Fruit fly (Drosophila melanogaster) whole organism, wandering third instar larva: ENCODE results near the gene brat.
A peak's percentile ranks its signal among the peaks of the same experiment; 100 is the strongest.

Experiments
- Abd-B ChIP-seq: fragments of >200 bp; optimal IDR thresholded peaks from 2 replicates; lab custom pipeline; 2017; ENCODE audit warnings: missing biosample characterization, missing genetic modification characterization
- CG9705 ChIP-seq: fragments of 200-800 bp; sonication (Bioruptor generic); optimal IDR thresholded peaks from 2 replicates; lab custom pipeline; 2018; ENCODE audit warnings: missing biosample characterization, mild to moderate bottlenecking, missing genetic modification characterization
- CrebA ChIP-seq: fragments of 200-800 bp; sonication (Bioruptor generic); optimal IDR thresholded peaks from 2 replicates; lab custom pipeline; 2016; ENCODE audit warnings: missing biosample characterization, mild to moderate bottlenecking, missing genetic modification characterization, borderline replicate concordance
- Dfd ChIP-seq: fragments of >200 bp; optimal IDR thresholded peaks from 2 replicates; lab custom pipeline; 2017; ENCODE audit warnings: missing biosample characterization, missing genetic modification characterization
- Dif ChIP-seq: fragments of 200-275, 200-300 bp; sonication (Bioruptor generic); optimal IDR thresholded peaks from 2 replicates; lab custom pipeline; 2018; ENCODE audit warnings: missing biosample characterization, missing genetic modification characterization; ENCODE audit not compliant: partially characterized antibody
- Hnf4 ChIP-seq: fragments of 200-800 bp; sonication (Bioruptor generic); optimal IDR thresholded peaks from 2 replicates; lab custom pipeline; 2016; ENCODE audit warnings: missing biosample characterization, mild to moderate bottlenecking, missing genetic modification characterization
- Hr83 ChIP-seq: fragments of 200-300 bp; sonication (Bioruptor generic); optimal IDR thresholded peaks from 2 replicates; lab custom pipeline; 2016; ENCODE audit warnings: missing biosample characterization, mild to moderate bottlenecking, missing genetic modification characterization, moderate library complexity; ENCODE audit not compliant: poor library complexity, severe bottlenecking
- Jra ChIP-seq: sonication (Bioruptor generic); optimal IDR thresholded peaks from 2 replicates; lab custom pipeline; 2016; ENCODE audit warnings: missing biosample characterization, missing genetic modification characterization
- Myc ChIP-seq: fragments of >200 bp; optimal IDR thresholded peaks from 2 replicates; lab custom pipeline; 2017
- N ChIP-seq: fragments of >200 bp; optimal IDR thresholded peaks from 2 replicates; lab custom pipeline; 2018; ENCODE audit warnings: missing biosample characterization, missing external identifiers, missing genetic modification characterization
- Rel ChIP-seq, 2 experiments: fragments of 200-800 bp; sonication (Bioruptor generic) in 1 of 2; optimal IDR thresholded peaks; 2 replicates in 1 of 2; 3 replicates in 1 of 2; lab custom pipeline; 2016 to 2019; ENCODE audit warnings: mild to moderate bottlenecking in 2 of 2, missing biosample characterization in 2 of 2, missing genetic modification characterization in 2 of 2, moderate library complexity in 1 of 2
- Vsx2 ChIP-seq: fragments of 200-300, 225-300 bp; sonication (Bioruptor generic); optimal IDR thresholded peaks from 2 replicates; lab custom pipeline; 2018; ENCODE audit warnings: missing biosample characterization, missing genetic modification characterization; ENCODE audit not compliant: partially characterized antibody
- br ChIP-seq: fragments of 200-800 bp; sonication (Bioruptor generic); optimal IDR thresholded peaks from 2 replicates; lab custom pipeline; 2016; ENCODE audit warnings: missing biosample characterization, missing genetic modification characterization
- dl ChIP-seq, 2 experiments: fragments of 175-275, 200-275 bp in 1 of 2; fragments of 200-275 bp in 1 of 2; sonication (Bioruptor generic); optimal IDR thresholded peaks; lab custom pipeline; 2018; ENCODE audit warnings: mild to moderate bottlenecking in 2 of 2, missing biosample characterization in 2 of 2, missing genetic modification characterization in 2 of 2, moderate library complexity in 2 of 2; ENCODE audit not compliant: partially characterized antibody in 2 of 2, insufficient read depth in 1 of 2
- dmrt93B ChIP-seq: fragments of 200-800 bp; sonication (Bioruptor generic); optimal IDR thresholded peaks from 2 replicates; lab custom pipeline; 2018; ENCODE audit warnings: missing biosample characterization, mild to moderate bottlenecking, missing genetic modification characterization
- dsf ChIP-seq: sonication (Bioruptor generic); optimal IDR thresholded peaks from 2 replicates; lab custom pipeline; 2016; ENCODE audit warnings: missing biosample characterization, missing genetic modification characterization, borderline replicate concordance
- foxo ChIP-seq, 2 experiments: fragments of 200-800 bp; sonication (Bioruptor generic); optimal IDR thresholded peaks; 2 replicates in 1 of 2; 3 replicates in 1 of 2; lab custom pipeline; 2016 to 2017; ENCODE audit warnings: missing biosample characterization in 2 of 2, missing genetic modification characterization in 2 of 2
- fru ChIP-seq: fragments of 200-800 bp; sonication (Bioruptor generic); optimal IDR thresholded peaks from 3 replicates; lab custom pipeline; 2016; ENCODE audit warnings: missing biosample characterization, mild to moderate bottlenecking, missing genetic modification characterization
- jim ChIP-seq: fragments of 175-275, 200-325 bp; sonication (Bioruptor generic); optimal IDR thresholded peaks from 2 replicates; lab custom pipeline; 2016; ENCODE audit warnings: missing biosample characterization, mild to moderate bottlenecking, missing genetic modification characterization
- lola ChIP-seq: fragments of >200 bp; optimal IDR thresholded peaks from 2 replicates; lab custom pipeline; 2017; ENCODE audit warnings: missing biosample characterization, missing genetic modification characterization
- pan ChIP-seq: fragments of >200 bp; optimal IDR thresholded peaks from 2 replicates; lab custom pipeline; 2017
- psq ChIP-seq: fragments of 200-800 bp; sonication (Bioruptor generic); optimal IDR thresholded peaks from 3 replicates; lab custom pipeline; 2017; ENCODE audit warnings: missing biosample characterization, mild to moderate bottlenecking, missing genetic modification characterization, moderate library complexity
- rgr ChIP-seq: fragments of 200-800 bp; sonication (Bioruptor generic); optimal IDR thresholded peaks from 3 replicates; lab custom pipeline; 2016; ENCODE audit warnings: missing biosample characterization, mild to moderate bottlenecking, missing genetic modification characterization
- sage ChIP-seq: fragments of 200-800 bp; sonication (Bioruptor generic); optimal IDR thresholded peaks from 2 replicates; lab custom pipeline; 2016; ENCODE audit warnings: missing biosample characterization, mild to moderate bottlenecking, missing genetic modification characterization
- sv ChIP-seq: fragments of 200-800 bp; sonication (Bioruptor generic); optimal IDR thresholded peaks from 3 replicates; lab custom pipeline; 2016; ENCODE audit warnings: missing biosample characterization, missing genetic modification characterization
- tai ChIP-seq: sonication (Bioruptor generic); optimal IDR thresholded peaks from 2 replicates; lab custom pipeline; 2016; ENCODE audit warnings: missing biosample characterization, missing genetic modification characterization
- woc ChIP-seq: sonication (Bioruptor generic); optimal IDR thresholded peaks from 2 replicates; lab custom pipeline; 2016; ENCODE audit warnings: missing biosample characterization, mild to moderate bottlenecking, missing genetic modification characterization

brat gene

DNA sequence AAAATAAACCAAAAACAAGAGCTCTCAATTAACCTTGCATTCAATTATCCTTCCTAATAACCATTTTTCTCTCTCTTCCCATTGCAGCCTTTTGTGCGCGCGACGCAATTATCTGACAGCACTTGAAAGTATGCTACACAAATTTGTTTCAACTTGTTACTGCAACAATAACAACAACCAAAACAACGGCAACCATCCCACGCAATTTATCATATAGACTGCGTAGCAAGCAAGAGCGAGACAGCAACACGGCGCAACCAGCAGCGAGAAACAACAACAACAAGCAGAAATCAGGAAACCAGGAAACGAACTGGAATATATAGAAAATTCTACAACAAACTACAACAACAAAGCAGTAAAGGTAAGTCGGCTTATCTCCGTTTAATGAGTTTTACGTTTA lies 32.4 kb downstream of the brat start:
- TF ChIP-seq dmrt93B (GFP tag; lab: Kevin White, UChicago): no peak
- TF ChIP-seq N (GFP tag; lab: Kevin White, UChicago): peak; percentile 94
- TF ChIP-seq Myc (lab: Kevin White, UChicago): peak; percentile 89
- TF ChIP-seq Vsx2 (GFP tag; lab: Kevin White, UChicago): peak; percentile 72
- no peak for TF ChIP-seq tai (GFP tag; lab: Kevin White, UChicago)
- TF ChIP-seq Hr83 (GFP tag; lab: Kevin White, UChicago): peak; percentile 20

DNA sequence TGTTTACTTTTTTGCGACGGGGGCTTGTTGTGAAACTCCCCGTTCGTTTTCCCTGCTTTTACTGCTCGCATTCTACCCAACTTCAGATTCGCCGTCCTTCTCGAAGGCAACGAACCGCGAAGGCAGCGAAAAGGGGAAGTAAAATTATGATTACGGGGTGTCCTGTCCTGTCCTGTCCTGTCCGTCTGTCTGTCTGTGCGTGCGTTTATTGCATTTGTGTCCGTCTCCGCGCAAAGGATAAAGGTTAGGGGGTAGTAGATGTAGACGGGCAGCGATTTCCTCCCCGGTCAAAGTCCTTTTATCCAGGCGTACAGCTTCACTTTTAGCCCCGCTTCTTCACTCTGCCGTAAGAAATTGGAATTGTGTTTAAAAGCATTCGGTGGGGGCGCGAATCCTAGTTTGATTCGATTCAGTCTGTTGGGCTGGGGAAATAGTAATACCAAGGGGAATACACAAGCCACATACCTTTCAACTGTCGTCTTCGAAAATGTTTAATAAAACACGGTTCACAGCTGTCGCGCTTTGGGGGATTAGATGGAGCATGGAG lies 33.6 kb downstream of the brat start:
- TF ChIP-seq CrebA (GFP tag; lab: Kevin White, UChicago) (no peak), fru (no peak), dl (GFP tag; optimal IDR thresholded peaks at IDR 0.05; lab: Kevin White, UChicago; ENCODE audit: insufficient read depth in 1 of 2, partially characterized antibody in 2 of 2) (no peak), Dfd (GFP tag; lab: Kevin White, UChicago) (no peak), pan (lab: Kevin White, UChicago) (no peak), lola (GFP tag; lab: Kevin White, UChicago) (no peak), Myc (lab: Kevin White, UChicago) (no peak), Abd-B (no peak), N (GFP tag; lab: Kevin White, UChicago) (no peak), br (GFP tag; lab: Kevin White, UChicago) (no peak), Hnf4 (GFP tag; lab: Kevin White, UChicago) (no peak), dmrt93B (GFP tag; lab: Kevin White, UChicago) (no peak), sv (GFP tag; lab: Kevin White, UChicago) (no peak), CG9705 (no peak), Dif (GFP tag; lab: Kevin White, UChicago) (no peak)
- TF ChIP-seq, all 38 proteins: peak for 0

- no peak for TF ChIP-seq sage (GFP tag; lab: Kevin White, UChicago)
- TF ChIP-seq fru: no peak
- no peak for TF ChIP-seq Hr83 (GFP tag; lab: Kevin White, UChicago)
- no peak for TF ChIP-seq pan (lab: Kevin White, UChicago)
- TF ChIP-seq Hnf4 (GFP tag; lab: Kevin White, UChicago): no peak
- no peak for TF ChIP-seq rgr (GFP tag; lab: Kevin White, UChicago)
- TF ChIP-seq Jra (GFP tag; lab: Kevin White, UChicago): no peak
- TF ChIP-seq foxo (GFP tag; optimal IDR thresholded peaks at IDR 0.05; lab: Kevin White, UChicago): no peak
- TF ChIP-seq dmrt93B (GFP tag; lab: Kevin White, UChicago): no peak
Measured at dm6 chr2L:19168095-19168697, 34.6 kb downstream of the brat start.

- TF ChIP-seq woc (peak; percentile 57), foxo (GFP tag; optimal IDR thresholded peaks at IDR 0.05; lab: Kevin White, UChicago) (peak in 1 of 2 experiments; percentile 2), Myc (lab: Kevin White, UChicago) (no peak)
- TF ChIP-seq, all 38 proteins: peak for 2
Measured at dm6 chr2L:19181153-19181892, 47.7 kb downstream of the brat start, which contains the start of gene CG17568. TSS of gene CG17568 (minus strand) at chr2L:19181702.

dm6 chr2L:19182710-19183109 lies 49.1 kb downstream of the brat start, which contains the start of gene CG42688:
TSS of gene CG42688 (minus strand) at chr2L:19182810.
- TF ChIP-seq dmrt93B (GFP tag; lab: Kevin White, UChicago) (no peak), Dif (GFP tag; lab: Kevin White, UChicago) (no peak), Abd-B (no peak), rgr (GFP tag; lab: Kevin White, UChicago) (no peak), jim (no peak), Dfd (GFP tag; lab: Kevin White, UChicago) (no peak), Myc (lab: Kevin White, UChicago) (no peak), pan (lab: Kevin White, UChicago) (no peak), psq (GFP tag; lab: Kevin White, UChicago) (no peak), br (GFP tag; lab: Kevin White, UChicago) (no peak), foxo (GFP tag; optimal IDR thresholded peaks at IDR 0.05; lab: Kevin White, UChicago) (no peak), Rel (GFP tag; optimal IDR thresholded peaks at IDR 0.05; lab: Kevin White, UChicago) (no peak), Rel (tag; optimal IDR thresholded peaks at IDR 0.05; lab: Kevin White, UChicago) (no peak), dsf (GFP tag; lab: Kevin White, UChicago) (no peak), woc (no peak)
